Worm (Caenorhabditis elegans) whole organism, young adult: Measurements from ENCODE around the gene far-7.

Source experiments
- B0035.1 ChIP-seq: sonication (generic microtip); optimal IDR thresholded peaks from 2 replicates; lab custom pipeline; 2016; ENCODE audit warnings: missing genetic modification characterization, mild to moderate bottlenecking, missing compliant biosample characterization, missing genotype, missing genetic modification reagents
- F23B12.7 ChIP-seq: sonication (generic microtip); optimal IDR thresholded peaks from 2 replicates; lab custom pipeline; 2017; ENCODE audit warnings: missing genetic modification characterization, mild to moderate bottlenecking, missing compliant biosample characterization, antibody characterized with exemption, moderate library complexity; ENCODE audit not compliant: insufficient read depth
- F33H1.4 ChIP-seq: fragments of 200-800 bp; sonication (Bioruptor generic); IDR thresholded peaks from 2 replicates; pipeline ENCODE4 v1.3.6; 2022; ENCODE audit warnings: missing genetic modification reagents, missing genetic modification characterization, missing compliant biosample characterization
- F49E8.2 ChIP-seq: sonication (generic microtip); optimal IDR thresholded peaks from 3 replicates; lab custom pipeline; 2017; ENCODE audit warnings: missing genetic modification characterization, mild to moderate bottlenecking, missing compliant biosample characterization, antibody characterized with exemption, moderate library complexity; ENCODE audit not compliant: insufficient read depth
- K12H6.12 ChIP-seq: fragments of 200-800 bp; sonication (Bioruptor generic); optimal IDR thresholded peaks from 2 replicates; lab custom pipeline; 2018; ENCODE audit warnings: mild to moderate bottlenecking, missing genetic modification characterization, missing compliant biosample characterization
- Y95B8A.8 ChIP-seq: fragments of 200-800 bp; sonication (Bioruptor generic); IDR thresholded peaks from 2 replicates; pipeline ENCODE4 v1.3.6; 2022; ENCODE audit warnings: missing genetic modification reagents, missing genetic modification characterization, missing compliant biosample characterization
- akir-1 ChIP-seq: fragments of 200-800 bp; sonication (Bioruptor generic); optimal IDR thresholded peaks from 2 replicates; lab custom pipeline; 2018; ENCODE audit warnings: mild to moderate bottlenecking, missing genetic modification characterization, moderate library complexity, missing compliant biosample characterization
- aptf-2 ChIP-seq: fragments of 200-800 bp; sonication (Bioruptor generic); conservative IDR thresholded peaks from 2 replicates; pipeline ENCODE4 v1.3.6; 2022; ENCODE audit warnings: missing genetic modification reagents, missing genetic modification characterization, missing compliant biosample characterization
- athp-1 ChIP-seq: sonication (generic microtip); optimal IDR thresholded peaks from 2 replicates; lab custom pipeline; 2017; ENCODE audit warnings: mild to moderate bottlenecking, missing genetic modification characterization, missing compliant biosample characterization
- bed-1 ChIP-seq: fragments of 200-800 bp; sonication (Bioruptor generic); IDR thresholded peaks from 2 replicates; pipeline ENCODE4 v1.3.6; 2022; ENCODE audit warnings: missing genetic modification reagents, missing genetic modification characterization, missing compliant biosample characterization
- ccch-3 ChIP-seq: fragments of 200-800 bp; sonication (Bioruptor generic); optimal IDR thresholded peaks from 2 replicates; lab custom pipeline; 2018; ENCODE audit warnings: mild to moderate bottlenecking, missing genetic modification characterization, missing compliant biosample characterization
- ceh-27 ChIP-seq: fragments of 200-800 bp; sonication (Bioruptor generic); optimal IDR thresholded peaks from 2 replicates; lab custom pipeline; 2018; ENCODE audit warnings: mild to moderate bottlenecking, missing genetic modification characterization, moderate library complexity, missing compliant biosample characterization
- die-1 ChIP-seq: sonication (generic microtip); optimal IDR thresholded peaks from 2 replicates; lab custom pipeline; 2016; ENCODE audit warnings: missing genotype, mild to moderate bottlenecking, missing genetic modification characterization, missing compliant biosample characterization
- dpl-1 ChIP-seq: fragments of 150-350 bp; optimal IDR thresholded peaks from 2 replicates; lab custom pipeline; 2014; ENCODE audit warnings: missing biosample characterization, missing genetic modification reagents, missing genetic modification characterization
- efl-1 ChIP-seq: fragments of 150-350 bp; optimal IDR thresholded peaks from 2 replicates; lab custom pipeline; 2014; ENCODE audit warnings: missing biosample characterization, missing genetic modification reagents, missing genetic modification characterization
- egrh-3 ChIP-seq: fragments of 200-800 bp; sonication (Bioruptor generic); IDR thresholded peaks from 2 replicates; pipeline ENCODE4 v1.3.6; 2022; ENCODE audit warnings: missing genetic modification reagents, missing genetic modification characterization, missing compliant biosample characterization
- ekl-4 ChIP-seq: fragments of 200-800 bp; sonication (Bioruptor generic); IDR thresholded peaks from 2 replicates; pipeline ENCODE4 v1.3.6; 2022; ENCODE audit warnings: missing genetic modification reagents, missing genetic modification characterization, missing compliant biosample characterization
- ets-4 ChIP-seq: fragments of 200-800 bp; sonication (Bioruptor generic); optimal IDR thresholded peaks from 2 replicates; lab custom pipeline; 2018; ENCODE audit warnings: mild to moderate bottlenecking, missing genetic modification characterization, missing compliant biosample characterization
- gei-17 ChIP-seq: fragments of 200-800 bp; sonication (Bioruptor generic); optimal IDR thresholded peaks from 2 replicates; lab custom pipeline; 2018; ENCODE audit warnings: mild to moderate bottlenecking, missing genetic modification characterization, missing compliant biosample characterization
- him-1 ChIP-seq: sonication (generic microtip); optimal IDR thresholded peaks from 2 replicates; lab custom pipeline; 2016; ENCODE audit warnings: missing genotype, missing genetic modification reagents, missing genetic modification characterization, missing compliant biosample characterization
- hlh-12 ChIP-seq: sonication (generic microtip); optimal IDR thresholded peaks from 2 replicates; lab custom pipeline; 2016; ENCODE audit warnings: missing genetic modification characterization, missing compliant biosample characterization
- hmg-1.2 ChIP-seq: fragments of 200-800 bp; sonication (Bioruptor generic); IDR thresholded peaks from 2 replicates; pipeline ENCODE4 v1.3.6; 2022; ENCODE audit warnings: missing genetic modification reagents, missing genetic modification characterization, missing compliant biosample characterization
- hrde-1 ChIP-seq: sonication (generic microtip); optimal IDR thresholded peaks from 2 replicates; lab custom pipeline; 2016; ENCODE audit warnings: missing genetic modification characterization, mild to moderate bottlenecking, missing compliant biosample characterization, moderate library complexity, missing genotype, missing genetic modification reagents, borderline replicate concordance
- hsf-1 ChIP-seq: fragments of 200-800 bp; sonication (Bioruptor generic); IDR thresholded peaks from 2 replicates; pipeline ENCODE4 v1.3.6; 2022; ENCODE audit warnings: missing genetic modification reagents, missing genetic modification characterization, missing compliant biosample characterization
- lin-35 ChIP-seq, 3 experiments: fragments of 150-350 bp in 2 of 3; sonication (generic microtip) in 1 of 3; optimal IDR thresholded peaks; 2 replicates each; lab custom pipeline; 2014 to 2018; ENCODE audit warnings: missing biosample characterization in 3 of 3, missing genetic modification characterization in 3 of 3, missing genetic modification reagents in 3 of 3
- lir-1 ChIP-seq: fragments of 200-800 bp; sonication (Bioruptor generic); conservative IDR thresholded peaks from 2 replicates; pipeline ENCODE4 v1.3.6; 2022; ENCODE audit warnings: missing genetic modification reagents, missing genetic modification characterization, missing compliant biosample characterization
- madf-8 ChIP-seq: fragments of 200-800 bp; sonication (Bioruptor generic); conservative IDR thresholded peaks from 2 replicates; pipeline ENCODE4 v1.3.6; 2022; ENCODE audit warnings: missing genetic modification reagents, missing genetic modification characterization, missing compliant biosample characterization
- mxl-1 ChIP-seq: sonication (generic microtip); optimal IDR thresholded peaks from 2 replicates; lab custom pipeline; 2016; ENCODE audit warnings: missing genetic modification characterization, missing compliant biosample characterization
- nfya-2 ChIP-seq: fragments of 200-800 bp; sonication (Bioruptor generic); IDR thresholded peaks from 2 replicates; pipeline ENCODE4 v1.3.6; 2022; ENCODE audit warnings: missing genetic modification reagents, missing genetic modification characterization, missing compliant biosample characterization
- nhr-120 ChIP-seq: fragments of 200-800 bp; sonication (Bioruptor generic); IDR thresholded peaks from 2 replicates; pipeline ENCODE4 v1.3.6; 2022; ENCODE audit warnings: missing genetic modification characterization, missing compliant biosample characterization
- pbrm-1 ChIP-seq: fragments of 200-800 bp; sonication (Bioruptor generic); IDR thresholded peaks from 2 replicates; pipeline ENCODE4 v1.3.6; 2022; ENCODE audit warnings: missing genetic modification reagents, missing genetic modification characterization, missing compliant biosample characterization
- sea-2 ChIP-seq: fragments of 200-800 bp; sonication (Bioruptor generic); IDR thresholded peaks from 2 replicates; pipeline ENCODE4 v1.3.6; 2022; ENCODE audit warnings: missing genetic modification characterization, missing compliant biosample characterization
- snpc-1.3 ChIP-seq: sonication (generic microtip); optimal IDR thresholded peaks from 2 replicates; lab custom pipeline; 2017; ENCODE audit warnings: missing genetic modification characterization, mild to moderate bottlenecking, missing compliant biosample characterization, antibody characterized with exemption, moderate library complexity, missing genotype, missing genetic modification reagents; ENCODE audit not compliant: insufficient read depth
- tbx-9 ChIP-seq: sonication (generic microtip); optimal IDR thresholded peaks from 2 replicates; lab custom pipeline; 2016; ENCODE audit warnings: borderline replicate concordance, missing genetic modification characterization, inconsistent platforms, missing compliant biosample characterization
- unc-130 ChIP-seq: sonication (generic microtip); optimal IDR thresholded peaks from 2 replicates; lab custom pipeline; 2016; ENCODE audit warnings: missing genetic modification reagents, missing genetic modification characterization, missing compliant biosample characterization
- zfh-2 ChIP-seq: fragments of 200-800 bp; sonication (Bioruptor generic); conservative IDR thresholded peaks from 2 replicates; pipeline ENCODE4 v1.3.6; 2022; ENCODE audit warnings: missing genetic modification reagents, missing genetic modification characterization, missing compliant biosample characterization
- ztf-18 ChIP-seq: sonication (generic microtip); optimal IDR thresholded peaks from 2 replicates; lab custom pipeline; 2016; ENCODE audit warnings: missing genotype, mild to moderate bottlenecking, missing genetic modification characterization, missing compliant biosample characterization
- ztf-22 ChIP-seq: fragments of 200-800 bp; sonication (Bioruptor generic); optimal IDR thresholded peaks from 2 replicates; lab custom pipeline; 2018; ENCODE audit warnings: mild to moderate bottlenecking, missing genetic modification characterization, moderate library complexity, missing compliant biosample characterization
- ztf-25 ChIP-seq: fragments of 200-800 bp; sonication (Bioruptor generic); IDR thresholded peaks from 2 replicates; pipeline ENCODE4 v1.3.6; 2022; ENCODE audit warnings: missing genetic modification reagents, missing genetic modification characterization, missing compliant biosample characterization
- ztf-28 ChIP-seq: fragments of 200-800 bp; sonication (Bioruptor generic); IDR thresholded peaks from 2 replicates; pipeline ENCODE4 v1.3.6; 2022; ENCODE audit warnings: missing genetic modification reagents, missing genetic modification characterization, missing compliant biosample characterization

far-7 gene

ce11 chrII:334828-335227 is 15.2 kb downstream of the far-7 start:
- TF ChIP-seq tbx-9 (tag; lab: Kevin White, UChicago) (no peak), hsf-1 (GFP tag; lab: Robert Waterston, UW) (no peak), ceh-27 (no peak), pbrm-1 (GFP tag; lab: Robert Waterston, UW) (no peak), ccch-3 (GFP tag; lab: Kevin White, UChicago) (no peak), hlh-12 (no peak)

ce11 chrII:337233-337832 is 17.7 kb downstream of the far-7 start, which contains the start of gene cpn-2:
Gene cpn-2 (plus strand): TSS chrII:337782.
- no peak for TF ChIP-seq B0035.1 (tag; lab: Kevin White, UChicago)
- TF ChIP-seq mxl-1 (tag; lab: Kevin White, UChicago), result no peak
- no peak for TF ChIP-seq snpc-1.3 (tag; lab: Kevin White, UChicago)
- no peak for TF ChIP-seq die-1 (tag; lab: Kevin White, UChicago)
- no peak for TF ChIP-seq gei-17 (GFP tag; lab: Kevin White, UChicago)
- TF ChIP-seq ztf-28 (GFP tag; lab: Robert Waterston, UW), result no peak
- no peak for TF ChIP-seq ztf-18 (tag; lab: Kevin White, UChicago)
- TF ChIP-seq unc-130, result no peak
- no peak for TF ChIP-seq ekl-4 (GFP tag; lab: Robert Waterston, UW)
- TF ChIP-seq F33H1.4, result no peak
- no peak for TF ChIP-seq sea-2 (GFP tag; lab: Robert Waterston, UW)
- TF ChIP-seq athp-1 (tag; lab: Kevin White, UChicago), result no peak
- TF ChIP-seq F23B12.7 (tag; lab: Kevin White, UChicago), result no peak
- TF ChIP-seq lir-1 (GFP tag; lab: Robert Waterston, UW), result no peak
- TF ChIP-seq aptf-2 (GFP tag; lab: Robert Waterston, UW), result no peak
- TF ChIP-seq nfya-2 (GFP tag; lab: Robert Waterston, UW), result no peak
- no peak for TF ChIP-seq zfh-2
- no peak for TF ChIP-seq hrde-1 (tag; lab: Kevin White, UChicago)
- no peak for TF ChIP-seq him-1
- TF ChIP-seq, all 124 proteins: peak for 0

DNA sequence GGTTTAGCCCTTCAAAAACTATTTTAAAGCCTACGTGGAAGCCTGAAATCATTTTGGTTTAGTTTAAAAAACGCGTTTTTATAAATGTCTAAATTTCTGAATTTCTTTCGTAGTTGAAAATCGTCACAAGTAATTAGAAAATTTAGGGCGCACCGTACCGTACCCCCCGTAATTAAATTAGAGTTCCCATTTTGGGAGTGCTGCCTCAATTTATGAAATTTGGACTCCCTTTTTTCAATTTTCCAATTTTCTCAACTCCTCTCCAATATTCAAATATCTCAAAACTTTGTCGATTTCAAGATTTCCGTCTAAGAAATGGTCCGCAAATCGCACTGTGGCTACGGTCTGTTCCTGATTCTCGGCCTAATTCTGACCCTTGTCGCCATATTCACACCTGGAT is 20.6 kb downstream of the far-7 start, which contains the start of gene clc-31:
Gene clc-31, plus strand, starts transcription at position 301 of the 400 bp plus-strand sequence.
- TF ChIP-seq egrh-3 (GFP tag; lab: Robert Waterston, UW) (no peak), B0035.1 (tag; lab: Kevin White, UChicago) (no peak)

- TF ChIP-seq hlh-12 (no peak), hmg-1.2 (GFP tag; lab: Robert Waterston, UW) (no peak), ztf-22 (GFP tag; lab: Kevin White, UChicago) (no peak), lin-35 (GFP tag; optimal IDR thresholded peaks at IDR 0.05; lab: Kevin White, UChicago) (no peak), K12H6.12 (no peak), efl-1 (GFP tag; lab: Kevin White, UChicago) (no peak), akir-1 (GFP tag; lab: Kevin White, UChicago) (no peak), nhr-120 (no peak), F49E8.2 (tag; lab: Kevin White, UChicago) (no peak), dpl-1 (GFP tag; lab: Kevin White, UChicago) (no peak), madf-8 (GFP tag; lab: Robert Waterston, UW) (no peak), ztf-25 (GFP tag; lab: Robert Waterston, UW) (no peak), bed-1 (no peak), ets-4 (no peak), athp-1 (tag; lab: Kevin White, UChicago) (no peak), F33H1.4 (no peak), Y95B8A.8 (GFP tag; lab: Robert Waterston, UW) (no peak)
- TF ChIP-seq, all 124 proteins: peak for 0
Observed at ce11 chrII:340714-341113, 21.1 kb downstream of the far-7 start.
